Fruit fly (Drosophila melanogaster): Measurements from ENCODE around the gene CG42655.

CG42655 gene

dm6 chr3L:19945469-19945868, 8.0 kb downstream of the CG42655 start (continued):
- TF ChIP-seq CG10959 (GFP tag; IDR thresholded peaks at IDR 0.05) (no peak), CG30431 (GFP tag; optimal IDR thresholded peaks at IDR 0.05) (no peak), abd-A (tag; optimal IDR thresholded peaks at IDR 0.05) (no peak), CG4730 (GFP tag; IDR thresholded peaks at IDR 0.05) (no peak), CG1024 (GFP tag; IDR thresholded peaks at IDR 0.05) (no peak), CG11695 (GFP tag; IDR thresholded peaks at IDR 0.05) (no peak), Abd-B (GFP tag; optimal IDR thresholded peaks at IDR 0.05) (peak; percentile 3), usp (GFP tag; optimal IDR thresholded peaks at IDR 0.05) (no peak), CG5953 (GFP tag; IDR thresholded peaks at IDR 0.05) (no peak), bbx (GFP tag; IDR thresholded peaks at IDR 0.05; ENCODE audit: partially characterized antibody) (no peak), dati (GFP tag; IDR thresholded peaks at IDR 0.05) (no peak), CG9932 (GFP tag; IDR thresholded peaks at IDR 0.05) (no peak), pum (GFP tag; optimal IDR thresholded peaks at IDR 0.05) (no peak), CG14965 (GFP tag; optimal IDR thresholded peaks at IDR 0.05; ENCODE audit: borderline replicate concordance) (no peak), CG12299 (tag; optimal IDR thresholded peaks at IDR 0.05) (no peak), CG6813 (GFP tag; optimal IDR thresholded peaks at IDR 0.05) (no peak), Rx (GFP tag; IDR thresholded peaks at IDR 0.05) (0 out of 2 replicates have a peak, but pooled peaks have one; percentile 16), her (GFP tag; optimal IDR thresholded peaks at IDR 0.05) (no peak), Oaz (GFP tag; IDR thresholded peaks at IDR 0.05) (no peak), Ada2b (GFP tag; IDR thresholded peaks at IDR 0.05) (0 out of 2 replicates have a peak, but pooled peaks have one; percentile 10), CG7745 (tag; optimal IDR thresholded peaks at IDR 0.05) (no peak), Sox100B (GFP tag; optimal IDR thresholded peaks at IDR 0.05) (peak; percentile 3)

DNA sequence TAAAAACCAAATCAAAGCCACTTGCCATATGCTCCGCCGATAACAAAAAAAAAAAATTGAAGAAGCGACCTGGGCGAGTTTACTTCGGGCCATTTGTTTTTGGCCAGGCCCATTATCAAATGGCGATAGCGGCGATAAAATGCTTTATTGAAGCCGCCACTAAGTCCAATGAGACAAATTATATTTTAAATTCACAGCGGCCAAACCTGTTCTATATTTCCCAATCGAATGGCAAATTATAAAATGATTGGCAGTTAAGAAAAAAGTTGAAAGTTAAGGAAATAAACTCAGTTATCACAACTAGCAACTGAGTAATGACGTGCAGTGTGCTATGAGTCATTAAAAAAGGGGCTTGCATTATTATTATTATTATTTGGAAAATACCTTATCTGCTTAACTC, 12.3 kb downstream of the CG42655 start:
- no peak for TF ChIP-seq slp2 (GFP tag; optimal IDR thresholded peaks at IDR 0.05)
- TF ChIP-seq exex (tag; optimal IDR thresholded peaks at IDR 0.05) = peak; percentile 75
- TF ChIP-seq sug (tag; optimal IDR thresholded peaks at IDR 0.05) = peak; percentile 37

dm6 chr3L:19940349-19940748, 13.2 kb downstream of the CG42655 start:
- TF ChIP-seq CG6689 (GFP tag; IDR thresholded peaks at IDR 0.05) (no peak; the same call in 1 of the 2 replicates), CG2202 (tag; optimal IDR thresholded peaks at IDR 0.05) (no peak), sob (GFP tag; IDR thresholded peaks at IDR 0.05) (no peak), crol (GFP tag; IDR thresholded peaks at IDR 0.05) (no peak), lola (GFP tag; optimal IDR thresholded peaks at IDR 0.05) (no peak), CoRest (tag; optimal IDR thresholded peaks at IDR 0.05) (peak; percentile 2), CG2875 (GFP tag; optimal IDR thresholded peaks at IDR 0.05) (no peak), CG16813 (GFP tag; IDR thresholded peaks at IDR 0.05; ENCODE audit: partially characterized antibody) (no peak), CG2678 (tag; optimal IDR thresholded peaks at IDR 0.05) (peak; percentile 42), CG11696 (GFP tag; IDR thresholded peaks at IDR 0.05) (0 out of 2 replicates have a peak, but pooled peaks have one; percentile 33), CG4424 (GFP tag; optimal IDR thresholded peaks at IDR 0.05) (no peak), gsb (GFP tag; IDR thresholded peaks at IDR 0.05) (no peak), CG7839 (tag; optimal IDR thresholded peaks at IDR 0.05) (peak; percentile 14), Fer3 (tag; optimal IDR thresholded peaks at IDR 0.05) (peak; percentile 41), zen (tag; optimal IDR thresholded peaks at IDR 0.05) (no peak), Dfd (GFP tag; optimal IDR thresholded peaks at IDR 0.05) (no peak), CG34224 (GFP tag; IDR thresholded peaks at IDR 0.05; ENCODE audit: partially characterized antibody) (no peak), luna (GFP tag; optimal IDR thresholded peaks at IDR 0.05) (no peak), CG15269 (tag; optimal IDR thresholded peaks at IDR 0.05) (peak; percentile 37), CG4730 (GFP tag; IDR thresholded peaks at IDR 0.05) (no peak), dysf (GFP tag; IDR thresholded peaks at IDR 0.05) (no peak; the same call in 2 of the 3 replicates), Oaz (GFP tag; IDR thresholded peaks at IDR 0.05) (no peak), repo (GFP tag; optimal IDR thresholded peaks at IDR 0.05) (no peak), CG3281 (GFP tag; optimal IDR thresholded peaks at IDR 0.05) (peak; percentile 58), sima (GFP tag; optimal IDR thresholded peaks at IDR 0.05) (no peak), scrt (GFP tag; optimal IDR thresholded peaks at IDR 0.05) (no peak)
